Fruit fly (Drosophila melanogaster): ENCODE data around the gene CG46311.

Gene CG46311

dm6 chrX:13570255-13570654 lies 6.6 kb downstream of the CG46311 start:
- TF ChIP-seq EcR (GFP tag; optimal IDR thresholded peaks at IDR 0.05): peak; percentile 25
- TF ChIP-seq fd96Ca (GFP tag; IDR thresholded peaks at IDR 0.05): no peak

dm6 chrX:13572382-13572781 lies 8.8 kb downstream of the CG46311 start:
- TF ChIP-seq CG10348 (GFP tag; IDR thresholded peaks at IDR 0.05) (no peak), EcR (GFP tag; optimal IDR thresholded peaks at IDR 0.05) (no peak), Ets98B (GFP tag; IDR thresholded peaks at IDR 0.05) (peak; percentile 14; the same call in 1 of the 2 replicates), CG15710 (tag; optimal IDR thresholded peaks at IDR 0.05) (peak; percentile 5), Snoo (tag; optimal IDR thresholded peaks at IDR 0.05) (peak; percentile 24), Pif1A (GFP tag; optimal IDR thresholded peaks at IDR 0.05) (peak; percentile 51), CG14655 (GFP tag; optimal IDR thresholded peaks at IDR 0.05) (peak; percentile 73), CG34367 (tag; optimal IDR thresholded peaks at IDR 0.05) (no peak), CG32121 (GFP tag; IDR thresholded peaks at IDR 0.05) (peak; percentile 22; the same call in 1 of the 2 replicates), CG9948 (tag; optimal IDR thresholded peaks at IDR 0.05) (peak; percentile 40), fd96Ca (GFP tag; IDR thresholded peaks at IDR 0.05) (no peak), CG4496 (GFP tag; IDR thresholded peaks at IDR 0.05) (0 out of 3 replicates have a peak, but pooled peaks have one; percentile 23), CG8159 (tag; optimal IDR thresholded peaks at IDR 0.05) (peak; percentile 45), D1 (tag; optimal IDR thresholded peaks at IDR 0.05) (no peak), CG13204 (GFP tag; optimal IDR thresholded peaks at IDR 0.05) (no peak), CG8301 (tag; optimal IDR thresholded peaks at IDR 0.05) (peak; percentile 59), rn (GFP tag; IDR thresholded peaks at IDR 0.05) (no peak), Pif1B (GFP tag; optimal IDR thresholded peaks at IDR 0.05) (peak; percentile 45), gl (tag; optimal IDR thresholded peaks at IDR 0.05) (no peak), CG17806 (tag; optimal IDR thresholded peaks at IDR 0.05) (peak; percentile 27), CG12605 (GFP tag; IDR thresholded peaks at IDR 0.05) (no peak)

dm6 chrX:13579322-13579721 lies 15.7 kb downstream of the CG46311 start:
- TF ChIP-seq Ets98B (GFP tag; IDR thresholded peaks at IDR 0.05) (no peak), CG34367 (tag; optimal IDR thresholded peaks at IDR 0.05) (no peak), CG14655 (GFP tag; optimal IDR thresholded peaks at IDR 0.05) (no peak), gl (tag; optimal IDR thresholded peaks at IDR 0.05) (no peak), CG17806 (tag; optimal IDR thresholded peaks at IDR 0.05) (no peak), CG9948 (tag; optimal IDR thresholded peaks at IDR 0.05) (no peak), CG15710 (tag; optimal IDR thresholded peaks at IDR 0.05) (no peak), Pif1B (GFP tag; optimal IDR thresholded peaks at IDR 0.05) (no peak), EcR (GFP tag; optimal IDR thresholded peaks at IDR 0.05) (no peak), CG10348 (GFP tag; IDR thresholded peaks at IDR 0.05) (no peak), CG32121 (GFP tag; IDR thresholded peaks at IDR 0.05) (no peak)

dm6 chrX:13586888-13587287 lies 23.3 kb downstream of the CG46311 start:
- TF ChIP-seq CG15710 (tag; optimal IDR thresholded peaks at IDR 0.05) (no peak), Ets98B (GFP tag; IDR thresholded peaks at IDR 0.05) (no peak), Snoo (tag; optimal IDR thresholded peaks at IDR 0.05) (no peak), CG9948 (tag; optimal IDR thresholded peaks at IDR 0.05) (no peak), CG4496 (GFP tag; IDR thresholded peaks at IDR 0.05) (no peak), CG8159 (tag; optimal IDR thresholded peaks at IDR 0.05) (no peak), CG13204 (GFP tag; optimal IDR thresholded peaks at IDR 0.05) (no peak), CG8301 (tag; optimal IDR thresholded peaks at IDR 0.05) (no peak), Pif1B (GFP tag; optimal IDR thresholded peaks at IDR 0.05) (no peak), CG17806 (tag; optimal IDR thresholded peaks at IDR 0.05) (no peak)

dm6 chrX:13593667-13594066 lies 30.0 kb downstream of the CG46311 start:
- no peak for TF ChIP-seq D1 (tag; optimal IDR thresholded peaks at IDR 0.05)
- no peak for TF ChIP-seq CG12605 (GFP tag; IDR thresholded peaks at IDR 0.05)
- no peak for TF ChIP-seq CG4496 (GFP tag; IDR thresholded peaks at IDR 0.05)
- TF ChIP-seq Pif1A (GFP tag; optimal IDR thresholded peaks at IDR 0.05): no peak
- TF ChIP-seq CG32121 (GFP tag; IDR thresholded peaks at IDR 0.05): no peak
- no peak for TF ChIP-seq Snoo (tag; optimal IDR thresholded peaks at IDR 0.05)
- TF ChIP-seq CG17806 (tag; optimal IDR thresholded peaks at IDR 0.05): no peak
- no peak for TF ChIP-seq CG10348 (GFP tag; IDR thresholded peaks at IDR 0.05)
- no peak for TF ChIP-seq EcR (GFP tag; optimal IDR thresholded peaks at IDR 0.05)
- TF ChIP-seq CG15710 (tag; optimal IDR thresholded peaks at IDR 0.05): no peak
- no peak for TF ChIP-seq Ets98B (GFP tag; IDR thresholded peaks at IDR 0.05)
- no peak for TF ChIP-seq CG13204 (GFP tag; optimal IDR thresholded peaks at IDR 0.05)
- TF ChIP-seq CG34367 (tag; optimal IDR thresholded peaks at IDR 0.05): no peak
- TF ChIP-seq gl (tag; optimal IDR thresholded peaks at IDR 0.05): no peak
- TF ChIP-seq rn (GFP tag; IDR thresholded peaks at IDR 0.05): no peak
- TF ChIP-seq CG8301 (tag; optimal IDR thresholded peaks at IDR 0.05): no peak
- TF ChIP-seq CG9948 (tag; optimal IDR thresholded peaks at IDR 0.05): no peak
- no peak for TF ChIP-seq CG8159 (tag; optimal IDR thresholded peaks at IDR 0.05)
- TF ChIP-seq CG14655 (GFP tag; optimal IDR thresholded peaks at IDR 0.05): no peak

dm6 chrX:13597753-13598152 lies 34.1 kb downstream of the CG46311 start:
- no peak for TF ChIP-seq CG15710 (tag; optimal IDR thresholded peaks at IDR 0.05)
- no peak for TF ChIP-seq Ets98B (GFP tag; IDR thresholded peaks at IDR 0.05)
- TF ChIP-seq CG32121 (GFP tag; IDR thresholded peaks at IDR 0.05): no peak
- TF ChIP-seq CG8159 (tag; optimal IDR thresholded peaks at IDR 0.05): no peak
- no peak for TF ChIP-seq Pif1A (GFP tag; optimal IDR thresholded peaks at IDR 0.05)
- TF ChIP-seq CG17806 (tag; optimal IDR thresholded peaks at IDR 0.05): no peak
- no peak for TF ChIP-seq rn (GFP tag; IDR thresholded peaks at IDR 0.05)
